Fruit fly (Drosophila melanogaster) whole organism, wandering third instar larva: ENCODE results near the gene CG1317.

Experiments
- Abd-B ChIP-seq: fragments of >200 bp; optimal IDR thresholded peaks from 2 replicates; lab custom pipeline; 2017; ENCODE audit warnings: missing biosample characterization, missing genetic modification characterization
- CG32264 ChIP-seq: fragments of 200-800 bp; sonication (Bioruptor generic); optimal IDR thresholded peaks from 2 replicates; lab custom pipeline; 2016; ENCODE audit warnings: missing biosample characterization, missing genetic modification characterization
- CG9705 ChIP-seq: fragments of 200-800 bp; sonication (Bioruptor generic); optimal IDR thresholded peaks from 2 replicates; lab custom pipeline; 2018; ENCODE audit warnings: missing biosample characterization, mild to moderate bottlenecking, missing genetic modification characterization
- CrebA ChIP-seq: fragments of 200-800 bp; sonication (Bioruptor generic); optimal IDR thresholded peaks from 2 replicates; lab custom pipeline; 2016; ENCODE audit warnings: missing biosample characterization, mild to moderate bottlenecking, missing genetic modification characterization, borderline replicate concordance
- Dfd ChIP-seq: fragments of >200 bp; optimal IDR thresholded peaks from 2 replicates; lab custom pipeline; 2017; ENCODE audit warnings: missing biosample characterization, missing genetic modification characterization
- Dif ChIP-seq: fragments of 200-275, 200-300 bp; sonication (Bioruptor generic); optimal IDR thresholded peaks from 2 replicates; lab custom pipeline; 2018; ENCODE audit warnings: missing biosample characterization, missing genetic modification characterization; ENCODE audit not compliant: partially characterized antibody
- GATAd ChIP-seq: sonication (Bioruptor generic); optimal IDR thresholded peaks from 2 replicates; lab custom pipeline; 2016; ENCODE audit warnings: missing biosample characterization, missing genetic modification characterization
- HLH106 ChIP-seq: fragments of 200-800 bp; optimal IDR thresholded peaks from 3 replicates; lab custom pipeline; 2019; ENCODE audit warnings: missing biosample characterization, mild to moderate bottlenecking, missing genetic modification characterization, moderate library complexity
- Hnf4 ChIP-seq: fragments of 200-800 bp; sonication (Bioruptor generic); optimal IDR thresholded peaks from 2 replicates; lab custom pipeline; 2016; ENCODE audit warnings: missing biosample characterization, mild to moderate bottlenecking, missing genetic modification characterization
- Hr78 ChIP-seq: fragments of >200 bp; optimal IDR thresholded peaks from 2 replicates; lab custom pipeline; 2017; ENCODE audit warnings: missing biosample characterization, missing genetic modification characterization
- Hr83 ChIP-seq: fragments of 200-300 bp; sonication (Bioruptor generic); optimal IDR thresholded peaks from 2 replicates; lab custom pipeline; 2016; ENCODE audit warnings: missing biosample characterization, mild to moderate bottlenecking, missing genetic modification characterization, moderate library complexity; ENCODE audit not compliant: poor library complexity, severe bottlenecking
- Jra ChIP-seq: sonication (Bioruptor generic); optimal IDR thresholded peaks from 2 replicates; lab custom pipeline; 2016; ENCODE audit warnings: missing biosample characterization, missing genetic modification characterization
- Mio ChIP-seq: sonication (Bioruptor generic); optimal IDR thresholded peaks from 2 replicates; lab custom pipeline; 2016; ENCODE audit warnings: missing biosample characterization, missing genetic modification characterization
- Myc ChIP-seq: fragments of >200 bp; optimal IDR thresholded peaks from 2 replicates; lab custom pipeline; 2017
- N ChIP-seq: fragments of >200 bp; optimal IDR thresholded peaks from 2 replicates; lab custom pipeline; 2018; ENCODE audit warnings: missing biosample characterization, missing external identifiers, missing genetic modification characterization
- OdsH ChIP-seq: fragments of 200-800 bp; sonication (Bioruptor generic); optimal IDR thresholded peaks from 2 replicates; lab custom pipeline; 2016; ENCODE audit warnings: missing biosample characterization, mild to moderate bottlenecking, missing genetic modification characterization
- Rel ChIP-seq, 2 experiments: fragments of 200-800 bp; sonication (Bioruptor generic) in 1 of 2; optimal IDR thresholded peaks; 2 replicates in 1 of 2; 3 replicates in 1 of 2; lab custom pipeline; 2016 to 2019; ENCODE audit warnings: mild to moderate bottlenecking in 2 of 2, missing biosample characterization in 2 of 2, missing genetic modification characterization in 2 of 2, moderate library complexity in 1 of 2
- Sp1 ChIP-seq: fragments of 200-800 bp; sonication (Bioruptor generic); optimal IDR thresholded peaks from 3 replicates; lab custom pipeline; 2019; ENCODE audit warnings: missing biosample characterization, mild to moderate bottlenecking, missing genetic modification characterization, moderate library complexity
- Vsx2 ChIP-seq: fragments of 200-300, 225-300 bp; sonication (Bioruptor generic); optimal IDR thresholded peaks from 2 replicates; lab custom pipeline; 2018; ENCODE audit warnings: missing biosample characterization, missing genetic modification characterization; ENCODE audit not compliant: partially characterized antibody
- brk ChIP-seq: fragments of 200-800 bp; sonication (Bioruptor generic); optimal IDR thresholded peaks from 2 replicates; lab custom pipeline; 2016; ENCODE audit warnings: missing biosample characterization, mild to moderate bottlenecking, missing genetic modification characterization
- dmrt93B ChIP-seq: fragments of 200-800 bp; sonication (Bioruptor generic); optimal IDR thresholded peaks from 2 replicates; lab custom pipeline; 2018; ENCODE audit warnings: missing biosample characterization, mild to moderate bottlenecking, missing genetic modification characterization
- dsf ChIP-seq: sonication (Bioruptor generic); optimal IDR thresholded peaks from 2 replicates; lab custom pipeline; 2016; ENCODE audit warnings: missing biosample characterization, missing genetic modification characterization, borderline replicate concordance
- foxo ChIP-seq, 2 experiments: fragments of 200-800 bp; sonication (Bioruptor generic); optimal IDR thresholded peaks; 2 replicates in 1 of 2; 3 replicates in 1 of 2; lab custom pipeline; 2016 to 2017; ENCODE audit warnings: missing biosample characterization in 2 of 2, missing genetic modification characterization in 2 of 2
- fru ChIP-seq: fragments of 200-800 bp; sonication (Bioruptor generic); optimal IDR thresholded peaks from 3 replicates; lab custom pipeline; 2016; ENCODE audit warnings: missing biosample characterization, mild to moderate bottlenecking, missing genetic modification characterization
- h ChIP-seq: fragments of 200-800 bp; sonication (Bioruptor generic); optimal IDR thresholded peaks from 3 replicates; lab custom pipeline; 2016; ENCODE audit warnings: missing biosample characterization, mild to moderate bottlenecking, missing genetic modification characterization
- jim ChIP-seq: fragments of 175-275, 200-325 bp; sonication (Bioruptor generic); optimal IDR thresholded peaks from 2 replicates; lab custom pipeline; 2016; ENCODE audit warnings: missing biosample characterization, mild to moderate bottlenecking, missing genetic modification characterization
- lola ChIP-seq: fragments of >200 bp; optimal IDR thresholded peaks from 2 replicates; lab custom pipeline; 2017; ENCODE audit warnings: missing biosample characterization, missing genetic modification characterization
- pan ChIP-seq: fragments of >200 bp; optimal IDR thresholded peaks from 2 replicates; lab custom pipeline; 2017
- psq ChIP-seq: fragments of 200-800 bp; sonication (Bioruptor generic); optimal IDR thresholded peaks from 3 replicates; lab custom pipeline; 2017; ENCODE audit warnings: missing biosample characterization, mild to moderate bottlenecking, missing genetic modification characterization, moderate library complexity
- rgr ChIP-seq: fragments of 200-800 bp; sonication (Bioruptor generic); optimal IDR thresholded peaks from 3 replicates; lab custom pipeline; 2016; ENCODE audit warnings: missing biosample characterization, mild to moderate bottlenecking, missing genetic modification characterization
- sage ChIP-seq: fragments of 200-800 bp; sonication (Bioruptor generic); optimal IDR thresholded peaks from 2 replicates; lab custom pipeline; 2016; ENCODE audit warnings: missing biosample characterization, mild to moderate bottlenecking, missing genetic modification characterization
- sv ChIP-seq: fragments of 200-800 bp; sonication (Bioruptor generic); optimal IDR thresholded peaks from 3 replicates; lab custom pipeline; 2016; ENCODE audit warnings: missing biosample characterization, missing genetic modification characterization
- tai ChIP-seq: sonication (Bioruptor generic); optimal IDR thresholded peaks from 2 replicates; lab custom pipeline; 2016; ENCODE audit warnings: missing biosample characterization, missing genetic modification characterization
- usp ChIP-seq: fragments of >200 bp; optimal IDR thresholded peaks from 2 replicates; lab custom pipeline; 2017; ENCODE audit warnings: missing biosample characterization, missing genetic modification characterization
- woc ChIP-seq: sonication (Bioruptor generic); optimal IDR thresholded peaks from 2 replicates; lab custom pipeline; 2016; ENCODE audit warnings: missing biosample characterization, mild to moderate bottlenecking, missing genetic modification characterization

The CG1317 gene

DNA sequence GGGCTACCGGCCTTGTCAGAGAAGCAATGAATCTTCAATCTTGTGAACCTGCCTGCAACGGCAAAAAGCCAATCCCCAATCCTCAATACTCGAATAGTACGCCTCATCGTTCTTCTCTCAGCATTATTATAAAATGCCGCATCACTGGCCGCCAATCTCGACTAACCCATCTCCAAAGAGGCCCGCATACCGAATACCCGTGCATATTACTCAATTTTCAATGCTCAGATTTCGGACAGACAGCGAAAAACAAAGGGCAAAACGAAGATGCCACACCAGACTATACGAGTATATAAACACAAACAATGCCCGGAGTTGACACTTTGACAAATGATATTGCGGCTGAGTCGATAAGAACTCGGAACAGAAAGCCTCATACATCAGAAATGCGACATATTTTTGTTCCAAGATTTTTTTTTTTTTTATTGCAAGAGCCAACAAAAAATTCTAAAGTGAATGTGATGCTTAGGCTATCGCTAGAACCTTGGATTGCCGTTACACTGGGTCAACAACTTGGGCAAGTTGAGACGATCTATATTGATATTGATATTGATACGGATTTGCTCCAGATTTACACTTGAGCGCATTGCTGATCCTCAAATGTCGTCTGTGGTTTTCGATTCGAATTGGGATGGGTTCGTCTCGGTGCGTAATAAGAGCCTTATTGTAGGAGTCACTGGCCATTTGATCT is 21.2 kb upstream of the CG1317 start:
- TF ChIP-seq CG32264 (GFP tag; lab: Kevin White, UChicago) (no peak), Mio (GFP tag; lab: Kevin White, UChicago) (no peak), Dif (no peak), Vsx2 (GFP tag; lab: Kevin White, UChicago) (no peak), lola (GFP tag; lab: Kevin White, UChicago) (no peak), h (no peak), fru (GFP tag; lab: Kevin White, UChicago) (no peak), Abd-B (no peak), HLH106 (tag; lab: Kevin White, UChicago) (no peak), jim (GFP tag; lab: Kevin White, UChicago) (no peak), dsf (GFP tag; lab: Kevin White, UChicago) (no peak), sv (GFP tag; lab: Kevin White, UChicago) (no peak), Hnf4 (GFP tag; lab: Kevin White, UChicago) (no peak), woc (no peak), dmrt93B (no peak), Sp1 (GFP tag; lab: Kevin White, UChicago) (no peak), Rel (GFP tag; optimal IDR thresholded peaks at IDR 0.05; lab: Kevin White, UChicago) (no peak), Rel (tag; optimal IDR thresholded peaks at IDR 0.05; lab: Kevin White, UChicago) (no peak)

- no peak for TF ChIP-seq lola (GFP tag; lab: Kevin White, UChicago)
- no peak for TF ChIP-seq OdsH (GFP tag; lab: Kevin White, UChicago)
- no peak for TF ChIP-seq N (GFP tag; lab: Kevin White, UChicago)
These were observed 19.1 kb upstream of the CG1317 start, which contains the start of the genes CG32298 and CG32299 for dm6 chr3L:2390889-2391288. TSS of gene CG32298 (minus strand) at chr3L:2390989. TSS of gene CG32299 (minus strand) at chr3L:2390989.

DNA sequence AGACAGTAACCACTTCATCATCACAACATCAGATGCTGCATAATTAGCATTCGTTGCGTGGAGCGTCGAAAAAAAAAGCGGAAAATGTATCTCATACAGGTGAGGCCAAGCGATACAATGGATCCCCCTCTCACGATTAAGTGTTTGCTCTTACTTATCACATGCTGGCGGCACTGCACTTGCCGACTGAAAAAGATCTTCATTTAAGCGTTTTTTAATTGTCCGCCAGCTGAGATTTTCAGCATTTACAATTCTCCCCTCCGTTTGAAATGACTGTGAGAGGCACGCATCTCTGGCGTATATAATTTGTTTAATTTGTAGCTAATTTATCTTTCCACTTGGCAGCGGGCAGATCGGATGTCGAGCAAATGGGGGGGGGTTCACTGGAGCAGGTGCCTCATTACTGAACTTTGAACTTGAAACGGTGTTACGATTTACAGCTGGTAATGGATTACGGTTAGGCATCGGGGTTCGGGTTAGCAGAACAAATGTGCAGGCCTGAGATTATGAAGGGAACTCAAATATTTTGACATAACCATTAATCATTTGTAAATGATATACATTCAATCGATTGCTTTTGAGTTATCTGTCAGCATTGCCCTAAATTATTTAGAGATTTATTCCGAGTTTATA is 17.1 kb upstream of the CG1317 start, which contains the start of gene Mzt1:
Gene Mzt1 (plus strand): TSS at position 583 of the 633 bp plus-strand sequence.
- TF ChIP-seq dmrt93B (no peak), brk (GFP tag; lab: Kevin White, UChicago) (no peak)

dm6 chr3L:2387816-2388215 is 16.1 kb upstream of the CG1317 start:
- TF ChIP-seq jim (GFP tag; lab: Kevin White, UChicago): no peak
- TF ChIP-seq psq (GFP tag; lab: Kevin White, UChicago): no peak
- TF ChIP-seq Myc (lab: Kevin White, UChicago): no peak
- no peak for TF ChIP-seq Sp1 (GFP tag; lab: Kevin White, UChicago)
- no peak for TF ChIP-seq sage (GFP tag; lab: Kevin White, UChicago)
- no peak for TF ChIP-seq dmrt93B
- TF ChIP-seq Rel (GFP tag; optimal IDR thresholded peaks at IDR 0.05; lab: Kevin White, UChicago): no peak
- no peak for TF ChIP-seq Rel (tag; optimal IDR thresholded peaks at IDR 0.05; lab: Kevin White, UChicago)
- TF ChIP-seq Hnf4 (GFP tag; lab: Kevin White, UChicago): peak; percentile 13
- no peak for TF ChIP-seq foxo (GFP tag; optimal IDR thresholded peaks at IDR 0.05; lab: Kevin White, UChicago)
- TF ChIP-seq OdsH (GFP tag; lab: Kevin White, UChicago): no peak
- TF ChIP-seq Dif: peak; percentile 20
- TF ChIP-seq h: peak; percentile 42
- TF ChIP-seq woc: no peak
- TF ChIP-seq Hr83: peak; percentile 1
- no peak for TF ChIP-seq brk (GFP tag; lab: Kevin White, UChicago)

DNA sequence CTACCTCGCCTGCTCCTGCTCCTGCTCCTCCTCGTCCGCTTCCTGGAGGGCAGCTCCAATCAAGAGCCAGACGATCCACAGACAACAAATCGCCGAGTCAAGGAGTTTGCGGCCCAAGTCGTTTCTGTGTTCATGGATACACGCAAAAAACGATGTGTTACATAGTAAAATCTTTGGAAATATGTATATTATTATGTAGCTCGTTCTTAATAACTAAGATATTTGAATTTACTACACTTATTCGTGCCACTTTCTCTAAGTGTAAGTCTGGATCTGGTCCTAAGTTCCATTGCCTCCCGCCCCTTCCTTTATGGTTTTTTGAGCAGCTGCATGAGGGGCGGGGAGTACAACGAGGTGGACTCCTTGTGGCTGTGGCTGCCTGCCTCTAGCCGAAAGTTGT is 14.7 kb upstream of the CG1317 start:
- no peak for TF ChIP-seq sage (GFP tag; lab: Kevin White, UChicago)
- no peak for TF ChIP-seq dmrt93B
- TF ChIP-seq CG32264 (GFP tag; lab: Kevin White, UChicago): no peak
- TF ChIP-seq Jra: no peak
- no peak for TF ChIP-seq usp (GFP tag; lab: Kevin White, UChicago)
- TF ChIP-seq lola (GFP tag; lab: Kevin White, UChicago): no peak
- peak in 1 of 2 experiments; percentile 71 for TF ChIP-seq foxo (GFP tag; optimal IDR thresholded peaks at IDR 0.05; lab: Kevin White, UChicago)
- TF ChIP-seq Vsx2 (GFP tag; lab: Kevin White, UChicago): no peak
- no peak for TF ChIP-seq tai
- TF ChIP-seq sv (GFP tag; lab: Kevin White, UChicago): no peak
- no peak for TF ChIP-seq Mio (GFP tag; lab: Kevin White, UChicago)
- TF ChIP-seq Dif: no peak
- no peak for TF ChIP-seq Hr78
- no peak for TF ChIP-seq CG9705 (GFP tag; lab: Kevin White, UChicago)
- TF ChIP-seq CrebA (GFP tag; lab: Kevin White, UChicago): no peak
- TF ChIP-seq Sp1 (GFP tag; lab: Kevin White, UChicago): peak; percentile 35
- peak; percentile 34 for TF ChIP-seq psq (GFP tag; lab: Kevin White, UChicago)
- no peak for TF ChIP-seq Myc (lab: Kevin White, UChicago)
- peak; percentile 87 for TF ChIP-seq h
- TF ChIP-seq GATAd (GFP tag; lab: Kevin White, UChicago): no peak
- TF ChIP-seq Abd-B: no peak
- no peak for TF ChIP-seq Dfd
- TF ChIP-seq woc: peak; percentile 48
- peak; percentile 56 for TF ChIP-seq rgr
- no peak for TF ChIP-seq Rel (GFP tag; optimal IDR thresholded peaks at IDR 0.05; lab: Kevin White, UChicago)
- no peak for TF ChIP-seq Rel (tag; optimal IDR thresholded peaks at IDR 0.05; lab: Kevin White, UChicago)
- TF ChIP-seq N (GFP tag; lab: Kevin White, UChicago): no peak
- peak; percentile 48 for TF ChIP-seq Hnf4 (GFP tag; lab: Kevin White, UChicago)
- peak; percentile 71 for TF ChIP-seq fru (GFP tag; lab: Kevin White, UChicago)
- TF ChIP-seq pan (lab: Kevin White, UChicago): no peak
- no peak for TF ChIP-seq Hr83
